Fruit fly (Drosophila melanogaster): ENCODE measurements around the gene PolE1.
A peak's percentile ranks its signal among the peaks of the same experiment; 100 is the strongest.

DNA sequence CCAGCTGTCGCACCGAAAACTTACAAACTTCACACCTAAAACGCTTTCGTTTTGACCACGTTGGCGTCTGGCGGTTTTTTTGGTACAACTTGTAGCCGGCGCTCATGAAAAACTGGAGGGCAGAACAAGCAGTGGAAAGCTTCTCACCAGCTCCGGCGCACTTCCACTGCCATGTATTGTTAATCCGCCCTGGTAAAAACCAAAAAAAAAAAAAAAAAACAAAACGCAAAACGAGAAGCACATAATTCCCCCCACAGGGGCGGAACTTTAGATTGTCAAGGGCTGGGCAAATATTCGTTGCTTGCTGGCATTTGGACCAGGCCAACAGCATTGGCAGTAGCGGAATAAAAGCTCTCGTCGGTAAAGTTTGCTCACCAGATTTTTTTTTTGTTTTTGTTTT lies 26.4 kb downstream of the PolE1 start:
- TF ChIP-seq fd85E (GFP tag; optimal IDR thresholded peaks at IDR 0.05) (peak; percentile 3), CG8319 (GFP tag; optimal IDR thresholded peaks at IDR 0.05) (peak; percentile 22), ss (GFP tag; optimal IDR thresholded peaks at IDR 0.05) (peak; percentile 10 to 53), CG6808 (GFP tag; optimal IDR thresholded peaks at IDR 0.05) (peak; percentile 27), CG11902 (GFP tag; optimal IDR thresholded peaks at IDR 0.05) (no peak), CG6276 (GFP tag; optimal IDR thresholded peaks at IDR 0.05) (peak; percentile 51), Blimp-1 (GFP tag; optimal IDR thresholded peaks at IDR 0.05) (peak; percentile 32), CG34406 (GFP tag; optimal IDR thresholded peaks at IDR 0.05) (peak; percentile 66), Sox102F (GFP tag; optimal IDR thresholded peaks at IDR 0.05) (peak; percentile 73), CG3919 (GFP tag; optimal IDR thresholded peaks at IDR 0.05) (peak; percentile 45)

Data from whole organism, prepupa.